Worm (Caenorhabditis elegans): ENCODE data around the gene nhr-125.
"Not testable (repeated sequence)": the region's sequence is repeated elsewhere in the genome, so short reads cannot be mapped to it uniquely, and the experiment has no call there.

- TF ChIP-seq skn-1 (tag; optimal IDR thresholded peaks at IDR 0.05); dve-1 (tag; optimal IDR thresholded peaks at IDR 0.05; ENCODE audit: insufficient read depth); unc-62 (GFP tag; optimal IDR thresholded peaks at IDR 0.05 in 1 of 2); unc-62 (tag; optimal IDR thresholded peaks at IDR 0.05); jun-1 (tag; optimal IDR thresholded peaks at IDR 0.05); nhr-76 (tag; optimal IDR thresholded peaks at IDR 0.05); snpc-4 (tag; optimal IDR thresholded peaks at IDR 0.05); pqm-1 (tag; optimal IDR thresholded peaks at IDR 0.05); egl-27 (tag; optimal IDR thresholded peaks at IDR 0.05); nhr-237 (tag; optimal IDR thresholded peaks at IDR 0.05); nhr-11 (tag; optimal IDR thresholded peaks at IDR 0.05); mdt-29 (GFP tag; IDR thresholded peaks at IDR 0.05); R02D3.7 (tag; optimal IDR thresholded peaks at IDR 0.05); nhr-28 (tag; optimal IDR thresholded peaks at IDR 0.05): not testable (repeated sequence)
Observed at ce11 chrV:4284737-4285136, 40.6 kb downstream of the nhr-125 start, which contains the start of gene srt-19.

All from whole organism, L4 larva.